Worm (Caenorhabditis elegans) whole organism, L3 larva: Measurements from ENCODE around the gene art-1.

Experiments
- R02D3.7 ChIP-seq: fragments of 150-350 bp; optimal IDR thresholded peaks from 2 replicates; lab custom pipeline; 2014; ENCODE audit warnings: missing biosample characterization, missing genetic modification characterization
- ama-1 ChIP-seq: fragments of 150-350 bp; optimal IDR thresholded peaks from 2 replicates; lab custom pipeline; 2018

- TF ChIP-seq ama-1 (lab: Kevin White, UChicago) (no peak), R02D3.7 (no peak)
Measured at ce11 chrII:6994677-6995076, 22.6 kb upstream of the art-1 start, which contains the start of gene unc-104.
